Worm (Caenorhabditis elegans) whole organism, L4 larva: ENCODE results near the gene trk-1.

Source experiments
- F26F4.8 ChIP-seq: fragments of 200-800 bp; sonication (Bioruptor generic); conservative IDR thresholded peaks from 2 replicates; pipeline ENCODE4 v1.3.6; 2022; ENCODE audit warnings: missing genetic modification characterization, missing compliant biosample characterization
- R02D3.7 ChIP-seq: fragments of 150-350 bp; sonication (generic microtip); optimal IDR thresholded peaks from 3 replicates; lab custom pipeline; 2014; ENCODE audit warnings: missing biosample characterization, missing genetic modification characterization
- T20F7.1 ChIP-seq: fragments of 200-800 bp; sonication (Bioruptor generic); optimal IDR thresholded peaks from 2 replicates; lab custom pipeline; 2018; ENCODE audit warnings: mild to moderate bottlenecking, missing genetic modification characterization, missing compliant biosample characterization
- aha-1 ChIP-seq: fragments of 150-350 bp; peaks from one replicate; lab custom pipeline; 2014; ENCODE audit warnings: missing biosample characterization, missing genetic modification characterization
- ceh-44 ChIP-seq: fragments of 200-800 bp; sonication (Bioruptor generic); IDR thresholded peaks from 2 replicates; pipeline ENCODE4 v1.3.6; 2022; ENCODE audit warnings: missing genetic modification reagents, missing genetic modification characterization, missing compliant biosample characterization
- ceh-62 ChIP-seq: sonication (generic microtip); optimal IDR thresholded peaks from 2 replicates; lab custom pipeline; 2017; ENCODE audit warnings: missing biosample characterization, missing genetic modification characterization
- ceh-82 ChIP-seq: sonication (generic microtip); optimal IDR thresholded peaks from 2 replicates; lab custom pipeline; 2017; ENCODE audit warnings: missing biosample characterization, missing genetic modification characterization
- ces-1 ChIP-seq: fragments of 150-350 bp; sonication (generic microtip); optimal IDR thresholded peaks from 4 replicates; lab custom pipeline; 2014; ENCODE audit warnings: missing biosample characterization, missing genetic modification reagents, missing genetic modification characterization
- cey-2 ChIP-seq: sonication (generic microtip); optimal IDR thresholded peaks from 3 replicates; lab custom pipeline; 2017; ENCODE audit warnings: missing genetic modification characterization, mild to moderate bottlenecking, missing compliant biosample characterization, antibody characterized with exemption, borderline replicate concordance; ENCODE audit not compliant: insufficient read depth
- dmd-8 ChIP-seq: fragments of 200-800 bp; sonication (Bioruptor generic); IDR thresholded peaks from 2 replicates; pipeline ENCODE4 v1.3.6; 2022; ENCODE audit warnings: missing genetic modification characterization, missing compliant biosample characterization
- dpl-1 ChIP-seq: fragments of 150-350 bp; optimal IDR thresholded peaks from 2 replicates; lab custom pipeline; 2014; ENCODE audit warnings: missing biosample characterization, missing genetic modification reagents, missing genetic modification characterization
- duxl-1 ChIP-seq: sonication (generic microtip); optimal IDR thresholded peaks from 2 replicates; lab custom pipeline; 2016; ENCODE audit warnings: mild to moderate bottlenecking, missing genetic modification characterization, moderate library complexity, missing compliant biosample characterization; ENCODE audit not compliant: poor library complexity
- hlh-11 ChIP-seq: fragments of 200-800 bp; sonication (Bioruptor generic); optimal IDR thresholded peaks from 2 replicates; lab custom pipeline; 2018; ENCODE audit warnings: mild to moderate bottlenecking, missing genetic modification characterization, missing compliant biosample characterization
- hlh-30 ChIP-seq: sonication (generic microtip); optimal IDR thresholded peaks from 2 replicates; lab custom pipeline; 2017; ENCODE audit warnings: antibody characterized with exemption, mild to moderate bottlenecking, missing genetic modification characterization, missing compliant biosample characterization; ENCODE audit not compliant: insufficient read depth
- hmg-1.1 ChIP-seq: fragments of 200-800 bp; sonication (Bioruptor generic); IDR thresholded peaks from 2 replicates; pipeline ENCODE4 v1.3.6; 2022; ENCODE audit warnings: missing genetic modification reagents, missing genetic modification characterization, missing compliant biosample characterization
- lim-7 ChIP-seq: fragments of 200-800 bp; sonication (Bioruptor generic); IDR thresholded peaks from 2 replicates; pipeline ENCODE4 v1.3.6; 2022; ENCODE audit warnings: missing genetic modification characterization, missing compliant biosample characterization
- lin-15B ChIP-seq: fragments of 150-350 bp; sonication (generic microtip); optimal IDR thresholded peaks from 3 replicates; lab custom pipeline; 2014; ENCODE audit warnings: missing biosample characterization, missing genetic modification characterization
- lin-38 ChIP-seq: fragments of 200-800 bp; sonication (Bioruptor generic); IDR thresholded peaks from 2 replicates; pipeline ENCODE4 v1.3.6; 2022; ENCODE audit warnings: missing genetic modification reagents, missing genetic modification characterization, missing compliant biosample characterization
- lsy-2 ChIP-seq, 2 experiments: fragments of 150-350 bp in 1 of 2; sonication (generic microtip) in 1 of 2; optimal IDR thresholded peaks; 2 replicates each; lab custom pipeline; 2014 to 2017; ENCODE audit warnings: missing biosample characterization in 2 of 2, missing genetic modification characterization in 2 of 2
- mdl-1 ChIP-seq, 2 experiments: fragments of 150-350 bp in 1 of 2; sonication (generic microtip) in 1 of 2; optimal IDR thresholded peaks; 2 replicates each; lab custom pipeline; 2014 to 2017; ENCODE audit warnings: missing biosample characterization in 2 of 2, missing genetic modification characterization in 2 of 2
- mdt-29 ChIP-seq: fragments of 200-800 bp; sonication (Bioruptor generic); IDR thresholded peaks from 2 replicates; pipeline ENCODE4 v1.3.6; 2022; ENCODE audit warnings: missing genetic modification reagents, missing genetic modification characterization, missing compliant biosample characterization
- mep-1 ChIP-seq: fragments of 150-350 bp; sonication (generic microtip); optimal IDR thresholded peaks from 3 replicates; lab custom pipeline; 2014; ENCODE audit warnings: missing biosample characterization, missing genetic modification characterization
- mxl-3 ChIP-seq: fragments of 200-800 bp; sonication (Bioruptor generic); optimal IDR thresholded peaks from 2 replicates; lab custom pipeline; 2018; ENCODE audit warnings: mild to moderate bottlenecking, missing genetic modification characterization, missing compliant biosample characterization
- nhr-10 ChIP-seq: fragments of 150-350 bp; optimal IDR thresholded peaks from 2 replicates; lab custom pipeline; 2014; ENCODE audit warnings: missing biosample characterization, missing genetic modification characterization
- nhr-41 ChIP-seq: fragments of 200-800 bp; sonication (Bioruptor generic); IDR thresholded peaks from 2 replicates; pipeline ENCODE4 v1.3.6; 2022; ENCODE audit warnings: missing genetic modification reagents, missing genetic modification characterization, missing compliant biosample characterization
- nhr-48 ChIP-seq: sonication (generic microtip); optimal IDR thresholded peaks from 2 replicates; lab custom pipeline; 2016; ENCODE audit warnings: mild to moderate bottlenecking, missing genetic modification characterization, missing compliant biosample characterization
- nhr-77 ChIP-seq: fragments of 150-350 bp; optimal IDR thresholded peaks from 2 replicates; lab custom pipeline; 2014; ENCODE audit warnings: missing biosample characterization, missing genetic modification characterization
- pha-4 ChIP-seq, 2 experiments: fragments of 150-350 bp in 1 of 2; fragments of 200-800 bp in 1 of 2; sonication (Bioruptor generic) in 1 of 2; IDR thresholded peaks in 1 of 2; optimal IDR thresholded peaks in 1 of 2; 2 replicates each; pipeline versions ENCODE4 v1.3.6 to Lab custom; 2014 to 2022; ENCODE audit warnings: missing genetic modification characterization in 2 of 2, missing genetic modification reagents in 2 of 2, missing biosample characterization in 1 of 2, missing compliant biosample characterization in 1 of 2
- pqm-1 ChIP-seq: sonication (generic microtip); optimal IDR thresholded peaks from 2 replicates; lab custom pipeline; 2017; ENCODE audit warnings: missing biosample characterization, missing genetic modification characterization
- rbr-2 ChIP-seq: sonication (generic microtip); optimal IDR thresholded peaks from 2 replicates; lab custom pipeline; 2016; ENCODE audit warnings: missing genotype, missing genetic modification characterization, missing compliant biosample characterization
- set-16 ChIP-seq: fragments of 200-800 bp; sonication (Bioruptor generic); IDR thresholded peaks from 2 replicates; pipeline ENCODE4 v1.3.6; 2022; ENCODE audit warnings: missing genetic modification reagents, missing genetic modification characterization, missing compliant biosample characterization
- unc-62 ChIP-seq, 3 experiments: fragments of 150-350 bp in 1 of 3; sonication (generic microtip); optimal IDR thresholded peaks in 2 of 3; peaks in 1 of 3; 1 replicate in 1 of 3; 2 replicates in 2 of 3; lab custom pipeline; 2014 to 2017; ENCODE audit warnings: missing biosample characterization in 3 of 3, missing genetic modification characterization in 3 of 3, missing genetic modification reagents in 3 of 3, missing genotype in 1 of 3
- vab-7 ChIP-seq: fragments of 200-800 bp; sonication (Bioruptor generic); IDR thresholded peaks from 2 replicates; pipeline ENCODE4 v1.3.6; 2022; ENCODE audit warnings: missing genetic modification reagents, missing genetic modification characterization, missing compliant biosample characterization
- zfp-3 ChIP-seq: fragments of 200-800 bp; sonication (Bioruptor generic); conservative IDR thresholded peaks from 2 replicates; pipeline ENCODE4 v1.3.6; 2022; ENCODE audit warnings: missing genetic modification reagents, missing genetic modification characterization, missing compliant biosample characterization
- zip-2 ChIP-seq: fragments of 150-350 bp; optimal IDR thresholded peaks from 2 replicates; lab custom pipeline; 2014; ENCODE audit warnings: missing biosample characterization, missing genetic modification characterization

Gene trk-1

ce11 chrX:8921221-8921620 is 29.6 kb downstream of the trk-1 start:
- TF ChIP-seq hlh-11 (tag; lab: Kevin White, UChicago): no peak
- no peak for TF ChIP-seq lim-7 (GFP tag; lab: Robert Waterston, UW)
- TF ChIP-seq unc-62 (GFP tag; optimal IDR thresholded peaks at IDR 0.05 in 1 of 2; lab: Kevin White, UChicago): peak in 1 of 2 experiments; percentile 91
- no peak for TF ChIP-seq unc-62 (tag; optimal IDR thresholded peaks at IDR 0.05; lab: Kevin White, UChicago)
- no peak for TF ChIP-seq ces-1

ce11 chrX:8919323-8919722 is 31.5 kb downstream of the trk-1 start, which contains the start of gene nlp-14:
TSS of gene nlp-14 (minus strand) at chrX:8919423.
- TF ChIP-seq unc-62 (GFP tag; optimal IDR thresholded peaks at IDR 0.05 in 1 of 2; lab: Kevin White, UChicago) (no peak), unc-62 (tag; optimal IDR thresholded peaks at IDR 0.05; lab: Kevin White, UChicago) (no peak), aha-1 (tag; lab: Kevin White, UChicago) (peak; percentile 75), ceh-44 (GFP tag; lab: Robert Waterston, UW) (no peak), lsy-2 (tag; optimal IDR thresholded peaks at IDR 0.05; lab: Kevin White, UChicago) (no peak), nhr-10 (tag; lab: Kevin White, UChicago) (no peak), R02D3.7 (tag; lab: Kevin White, UChicago) (no peak), cey-2 (no peak), lin-15B (tag; lab: Kevin White, UChicago) (no peak)

ce11 chrX:8918792-8919191 is 32.0 kb downstream of the trk-1 start:
- TF ChIP-seq lsy-2 (tag; optimal IDR thresholded peaks at IDR 0.05; lab: Kevin White, UChicago): peak in 1 of 2 experiments; percentile 5
- no peak for TF ChIP-seq mep-1 (tag; lab: Kevin White, UChicago)
- no peak for TF ChIP-seq nhr-41 (GFP tag; lab: Robert Waterston, UW)
- 0 out of 2 replicates have a peak, but pooled peaks have one; percentile 21 for TF ChIP-seq F26F4.8
- peak; percentile 85 for TF ChIP-seq ces-1
- no peak for TF ChIP-seq dmd-8 (GFP tag; lab: Robert Waterston, UW)
- TF ChIP-seq duxl-1 (tag; lab: Kevin White, UChicago): no peak

ce11 chrX:8917730-8918129 is 33.0 kb downstream of the trk-1 start:
- TF ChIP-seq zip-2 (tag; lab: Kevin White, UChicago) (no peak), ceh-82 (tag; lab: Kevin White, UChicago) (no peak), mdl-1 (tag; optimal IDR thresholded peaks at IDR 0.05; lab: Kevin White, UChicago) (no peak), ces-1 (no peak), set-16 (GFP tag; lab: Robert Waterston, UW) (peak; percentile 52), nhr-10 (tag; lab: Kevin White, UChicago) (no peak), mdt-29 (GFP tag; lab: Robert Waterston, UW) (0 out of 2 replicates have a peak, but pooled peaks have one; percentile 10), hlh-11 (tag; lab: Kevin White, UChicago) (no peak), pha-4 (GFP tag; IDR thresholded peaks at IDR 0.05; lab: Robert Waterston, UW) (no peak), pha-4 (tag; optimal IDR thresholded peaks at IDR 0.05; lab: Kevin White, UChicago) (no peak), nhr-48 (no peak)
- TF ChIP-seq, all 104 proteins: peak for 2

ce11 chrX:8911077-8911476 is 39.7 kb downstream of the trk-1 start, which contains the start of gene cyn-8:
TSS of gene cyn-8 (plus strand) at chrX:8911293.
- TF ChIP-seq ceh-62 (tag; lab: Kevin White, UChicago) (no peak), nhr-77 (peak; percentile 5), pqm-1 (tag; lab: Kevin White, UChicago) (peak; percentile 25), mxl-3 (GFP tag; lab: Kevin White, UChicago) (peak; percentile 47), pha-4 (GFP tag; IDR thresholded peaks at IDR 0.05; lab: Robert Waterston, UW) (no peak), pha-4 (tag; optimal IDR thresholded peaks at IDR 0.05; lab: Kevin White, UChicago) (peak; percentile 2), dpl-1 (GFP tag; lab: Kevin White, UChicago) (peak; percentile 2), unc-62 (GFP tag; optimal IDR thresholded peaks at IDR 0.05 in 1 of 2; lab: Kevin White, UChicago) (peak in 1 of 2 experiments; percentile 69), unc-62 (tag; optimal IDR thresholded peaks at IDR 0.05; lab: Kevin White, UChicago) (no peak), mdl-1 (tag; optimal IDR thresholded peaks at IDR 0.05; lab: Kevin White, UChicago) (peak in 1 of 2 experiments; percentile 8), hlh-30 (tag; lab: Kevin White, UChicago) (peak; percentile 13), T20F7.1 (GFP tag; lab: Kevin White, UChicago) (no peak), lin-38 (peak; percentile 92), mdt-29 (GFP tag; lab: Robert Waterston, UW) (0 out of 2 replicates have a peak, but pooled peaks have one; percentile 14), hmg-1.1 (GFP tag; lab: Robert Waterston, UW) (0 out of 2 replicates have a peak, but pooled peaks have one; percentile 48), zip-2 (tag; lab: Kevin White, UChicago) (no peak), rbr-2 (tag; lab: Kevin White, UChicago) (peak; percentile 23), aha-1 (tag; lab: Kevin White, UChicago) (peak; percentile 80), zfp-3 (GFP tag; lab: Robert Waterston, UW) (no peak), vab-7 (peak; percentile 27; the same call in 1 of the 2 replicates)
